Worm (Caenorhabditis elegans) whole organism, L4 larva: Measurements from ENCODE around the gene glrx-3.

ENCODE experiments used
- F37D6.2 ChIP-seq: sonication (generic microtip); optimal IDR thresholded peaks from 2 replicates; lab custom pipeline; 2016; ENCODE audit warnings: mild to moderate bottlenecking, missing genetic modification characterization, missing compliant biosample characterization
- F44E2.7 ChIP-seq: fragments of 200-800 bp; sonication (Bioruptor generic); IDR thresholded peaks from 2 replicates; pipeline ENCODE4 v2.1.2; 2022; ENCODE audit warnings: missing genetic modification characterization, missing compliant biosample characterization
- T26A8.4 ChIP-seq: fragments of 200-800 bp; sonication (Bioruptor generic); IDR thresholded peaks from 2 replicates; pipeline ENCODE4 v1.3.6; 2022; ENCODE audit warnings: missing genetic modification characterization, missing compliant biosample characterization
- ama-1 ChIP-seq: fragments of 150-350 bp; optimal IDR thresholded peaks from 2 replicates; lab custom pipeline; 2014; ENCODE audit warnings: inconsistent platforms, mixed read lengths
- ceh-20 ChIP-seq: fragments of 200-800 bp; sonication (Bioruptor generic); IDR thresholded peaks from 2 replicates; pipeline ENCODE4 v1.3.6; 2022; ENCODE audit warnings: missing genetic modification reagents, missing genetic modification characterization, missing compliant biosample characterization
- ceh-32 ChIP-seq: sonication (generic microtip); optimal IDR thresholded peaks from 2 replicates; lab custom pipeline; 2016; ENCODE audit warnings: mild to moderate bottlenecking, missing genetic modification characterization, missing compliant biosample characterization; ENCODE audit not compliant: poor library complexity
- cey-2 ChIP-seq: sonication (generic microtip); optimal IDR thresholded peaks from 3 replicates; lab custom pipeline; 2017; ENCODE audit warnings: missing genetic modification characterization, mild to moderate bottlenecking, missing compliant biosample characterization, antibody characterized with exemption, borderline replicate concordance; ENCODE audit not compliant: insufficient read depth
- ctbp-1 ChIP-seq: fragments of 200-800 bp; sonication (Bioruptor generic); IDR thresholded peaks from 2 replicates; pipeline ENCODE4 v1.3.6; 2022; ENCODE audit warnings: missing genetic modification reagents, missing genetic modification characterization, missing compliant biosample characterization
- daf-19 ChIP-seq: fragments of 200-800 bp; sonication (Bioruptor generic); conservative IDR thresholded peaks from 2 replicates; pipeline ENCODE4 v1.3.6; 2022; ENCODE audit warnings: missing genetic modification characterization, missing compliant biosample characterization
- dmd-9 ChIP-seq: fragments of 200-800 bp; sonication (Bioruptor generic); IDR thresholded peaks from 2 replicates; pipeline ENCODE4 v1.3.6; 2022; ENCODE audit warnings: missing genetic modification reagents, missing genetic modification characterization, missing compliant biosample characterization
- dpl-1 ChIP-seq: fragments of 150-350 bp; optimal IDR thresholded peaks from 2 replicates; lab custom pipeline; 2014; ENCODE audit warnings: missing biosample characterization, missing genetic modification reagents, missing genetic modification characterization
- duxl-1 ChIP-seq: sonication (generic microtip); optimal IDR thresholded peaks from 2 replicates; lab custom pipeline; 2016; ENCODE audit warnings: mild to moderate bottlenecking, missing genetic modification characterization, moderate library complexity, missing compliant biosample characterization; ENCODE audit not compliant: poor library complexity
- egl-27 ChIP-seq: sonication (generic microtip); optimal IDR thresholded peaks from 3 replicates; lab custom pipeline; 2017; ENCODE audit warnings: missing biosample characterization, missing genetic modification reagents, missing genetic modification characterization
- fkh-10 ChIP-seq: fragments of 150-350 bp; optimal IDR thresholded peaks from 2 replicates; lab custom pipeline; 2014; ENCODE audit warnings: missing biosample characterization, missing genetic modification reagents, missing genetic modification characterization
- hif-1 ChIP-seq, 2 experiments: sonication (generic microtip); optimal IDR thresholded peaks; 2 replicates each; lab custom pipeline; 2016 to 2017; ENCODE audit warnings: missing compliant biosample characterization in 2 of 2, missing genetic modification characterization in 2 of 2, missing genetic modification reagents in 2 of 2, missing genotype in 2 of 2, mild to moderate bottlenecking in 1 of 2
- hlh-11 ChIP-seq: fragments of 200-800 bp; sonication (Bioruptor generic); optimal IDR thresholded peaks from 2 replicates; lab custom pipeline; 2018; ENCODE audit warnings: mild to moderate bottlenecking, missing genetic modification characterization, missing compliant biosample characterization
- hmg-1.1 ChIP-seq: fragments of 200-800 bp; sonication (Bioruptor generic); IDR thresholded peaks from 2 replicates; pipeline ENCODE4 v1.3.6; 2022; ENCODE audit warnings: missing genetic modification reagents, missing genetic modification characterization, missing compliant biosample characterization
- jun-1 ChIP-seq: fragments of 150-350 bp; optimal IDR thresholded peaks from 2 replicates; lab custom pipeline; 2014; ENCODE audit warnings: missing biosample characterization, missing genetic modification reagents, missing genetic modification characterization
- lim-7 ChIP-seq: fragments of 200-800 bp; sonication (Bioruptor generic); IDR thresholded peaks from 2 replicates; pipeline ENCODE4 v1.3.6; 2022; ENCODE audit warnings: missing genetic modification characterization, missing compliant biosample characterization
- lin-1 ChIP-seq: fragments of 200-800 bp; sonication (Bioruptor generic); IDR thresholded peaks from 2 replicates; pipeline ENCODE4 v1.3.6; 2022; ENCODE audit warnings: missing genetic modification reagents, missing genetic modification characterization, missing compliant biosample characterization
- lin-38 ChIP-seq: fragments of 200-800 bp; sonication (Bioruptor generic); IDR thresholded peaks from 2 replicates; pipeline ENCODE4 v1.3.6; 2022; ENCODE audit warnings: missing genetic modification reagents, missing genetic modification characterization, missing compliant biosample characterization
- lin-39 ChIP-seq: fragments of 150-350 bp; optimal IDR thresholded peaks from 2 replicates; lab custom pipeline; 2014; ENCODE audit warnings: missing biosample characterization, missing genetic modification reagents, missing genetic modification characterization
- lir-3 ChIP-seq: sonication (generic microtip); optimal IDR thresholded peaks from 2 replicates; lab custom pipeline; 2016; ENCODE audit warnings: mild to moderate bottlenecking, missing genetic modification characterization, missing compliant biosample characterization
- lsy-2 ChIP-seq, 2 experiments: fragments of 150-350 bp in 1 of 2; sonication (generic microtip) in 1 of 2; optimal IDR thresholded peaks; 2 replicates each; lab custom pipeline; 2014 to 2017; ENCODE audit warnings: missing biosample characterization in 2 of 2, missing genetic modification characterization in 2 of 2
- madf-5 ChIP-seq, 2 experiments: fragments of 200-800 bp; sonication (Bioruptor generic); IDR thresholded peaks; 2 replicates each; pipeline ENCODE4 v1.3.6; 2022; ENCODE audit warnings: missing compliant biosample characterization in 2 of 2, missing genetic modification characterization in 2 of 2
- mdl-1 ChIP-seq, 2 experiments: fragments of 150-350 bp in 1 of 2; sonication (generic microtip) in 1 of 2; optimal IDR thresholded peaks; 2 replicates each; lab custom pipeline; 2014 to 2017; ENCODE audit warnings: missing biosample characterization in 2 of 2, missing genetic modification characterization in 2 of 2
- mes-2 ChIP-seq: sonication (generic microtip); optimal IDR thresholded peaks from 2 replicates; lab custom pipeline; 2016; ENCODE audit warnings: missing genotype, mild to moderate bottlenecking, missing genetic modification characterization, missing compliant biosample characterization; ENCODE audit not compliant: poor library complexity, severe bottlenecking
- mxl-2 ChIP-seq: fragments of 200-800 bp; sonication (Bioruptor generic); conservative IDR thresholded peaks from 2 replicates; pipeline ENCODE4 v1.3.6; 2022; ENCODE audit warnings: missing genetic modification reagents, missing genetic modification characterization, missing compliant biosample characterization
- mxl-3 ChIP-seq: fragments of 200-800 bp; sonication (Bioruptor generic); optimal IDR thresholded peaks from 2 replicates; lab custom pipeline; 2018; ENCODE audit warnings: mild to moderate bottlenecking, missing genetic modification characterization, missing compliant biosample characterization
- nhr-10 ChIP-seq: fragments of 150-350 bp; optimal IDR thresholded peaks from 2 replicates; lab custom pipeline; 2014; ENCODE audit warnings: missing biosample characterization, missing genetic modification characterization
- nhr-102 ChIP-seq: sonication (generic microtip); optimal IDR thresholded peaks from 2 replicates; lab custom pipeline; 2016; ENCODE audit warnings: mild to moderate bottlenecking, missing genetic modification characterization, moderate library complexity, missing compliant biosample characterization
- nhr-11 ChIP-seq: fragments of 150-350 bp; optimal IDR thresholded peaks from 2 replicates; lab custom pipeline; 2014; ENCODE audit warnings: missing biosample characterization, missing genetic modification characterization
- nhr-111 ChIP-seq: fragments of 200-800 bp; sonication (Bioruptor generic); optimal IDR thresholded peaks from 2 replicates; lab custom pipeline; 2018; ENCODE audit warnings: mild to moderate bottlenecking, missing genetic modification characterization, missing compliant biosample characterization
- nhr-237 ChIP-seq: sonication (generic microtip); optimal IDR thresholded peaks from 2 replicates; lab custom pipeline; 2017; ENCODE audit warnings: missing biosample characterization, missing genetic modification characterization
- nhr-25 ChIP-seq: sonication (generic microtip); optimal IDR thresholded peaks from 2 replicates; lab custom pipeline; 2017; ENCODE audit warnings: missing genetic modification characterization, mild to moderate bottlenecking, missing compliant biosample characterization, antibody characterized with exemption, moderate library complexity, borderline replicate concordance; ENCODE audit not compliant: insufficient read depth
- nhr-28 ChIP-seq: fragments of 150-350 bp; optimal IDR thresholded peaks from 2 replicates; lab custom pipeline; 2014; ENCODE audit warnings: missing biosample characterization, missing genetic modification characterization
- nhr-41 ChIP-seq: fragments of 200-800 bp; sonication (Bioruptor generic); IDR thresholded peaks from 2 replicates; pipeline ENCODE4 v1.3.6; 2022; ENCODE audit warnings: missing genetic modification reagents, missing genetic modification characterization, missing compliant biosample characterization
- nhr-42 ChIP-seq: fragments of 200-800 bp; sonication (Bioruptor generic); IDR thresholded peaks from 2 replicates; pipeline ENCODE4 v1.3.6; 2022; ENCODE audit warnings: missing genetic modification characterization, missing compliant biosample characterization
- nhr-48 ChIP-seq: sonication (generic microtip); optimal IDR thresholded peaks from 2 replicates; lab custom pipeline; 2016; ENCODE audit warnings: mild to moderate bottlenecking, missing genetic modification characterization, missing compliant biosample characterization
- nhr-6 ChIP-seq: fragments of 150-350 bp; optimal IDR thresholded peaks from 2 replicates; lab custom pipeline; 2014; ENCODE audit warnings: missing biosample characterization, missing genetic modification characterization
- saeg-2 ChIP-seq: fragments of 200-800 bp; sonication (Bioruptor generic); IDR thresholded peaks from 2 replicates; pipeline ENCODE4 v1.3.6; 2022; ENCODE audit warnings: missing genetic modification reagents, missing genetic modification characterization, missing compliant biosample characterization
- set-16 ChIP-seq: fragments of 200-800 bp; sonication (Bioruptor generic); IDR thresholded peaks from 2 replicates; pipeline ENCODE4 v1.3.6; 2022; ENCODE audit warnings: missing genetic modification reagents, missing genetic modification characterization, missing compliant biosample characterization
- snpc-4 ChIP-seq: fragments of 150-350 bp; optimal IDR thresholded peaks from 2 replicates; lab custom pipeline; 2014; ENCODE audit warnings: missing biosample characterization, missing genetic modification characterization
- spr-3 ChIP-seq: fragments of 200-800 bp; sonication (Bioruptor generic); optimal IDR thresholded peaks from 2 replicates; lab custom pipeline; 2018; ENCODE audit warnings: mild to moderate bottlenecking, missing genetic modification characterization, missing compliant biosample characterization
- zag-1 ChIP-seq: fragments of 150-350 bp; optimal IDR thresholded peaks from 2 replicates; lab custom pipeline; 2014; ENCODE audit warnings: missing biosample characterization, missing genetic modification characterization
- zfp-3 ChIP-seq: fragments of 200-800 bp; sonication (Bioruptor generic); conservative IDR thresholded peaks from 2 replicates; pipeline ENCODE4 v1.3.6; 2022; ENCODE audit warnings: missing genetic modification reagents, missing genetic modification characterization, missing compliant biosample characterization
- zip-11 ChIP-seq: fragments of 200-800 bp; sonication (Bioruptor generic); IDR thresholded peaks from 2 replicates; pipeline ENCODE4 v1.3.6; 2022; ENCODE audit warnings: missing genetic modification characterization, missing compliant biosample characterization
- zip-2 ChIP-seq: fragments of 150-350 bp; optimal IDR thresholded peaks from 2 replicates; lab custom pipeline; 2014; ENCODE audit warnings: missing biosample characterization, missing genetic modification characterization
- ztf-11 ChIP-seq: fragments of 150-350 bp; optimal IDR thresholded peaks from 2 replicates; lab custom pipeline; 2014; ENCODE audit warnings: missing biosample characterization, missing genetic modification characterization

glrx-3 gene

ce11 chrV:4356047-4356612, 15.0 kb upstream of the glrx-3 start:
- TF ChIP-seq mxl-2 (GFP tag; lab: Robert Waterston, UW) (no peak), duxl-1 (tag; lab: Kevin White, UChicago) (no peak), F37D6.2 (no peak), zag-1 (no peak), nhr-237 (tag; lab: Kevin White, UChicago) (no peak), fkh-10 (GFP tag; lab: Kevin White, UChicago) (no peak), zip-11 (GFP tag; lab: Robert Waterston, UW) (no peak), saeg-2 (GFP tag; lab: Robert Waterston, UW) (no peak), T26A8.4 (GFP tag; lab: Robert Waterston, UW) (no peak), jun-1 (tag; lab: Kevin White, UChicago) (no peak), mes-2 (tag; lab: Kevin White, UChicago) (no peak), ceh-32 (tag; lab: Kevin White, UChicago) (no peak), mxl-3 (GFP tag; lab: Kevin White, UChicago) (no peak), snpc-4 (tag; lab: Kevin White, UChicago) (no peak), F44E2.7 (GFP tag; lab: Robert Waterston, UW) (no peak), set-16 (GFP tag; lab: Robert Waterston, UW) (no peak), hif-1 (tag; optimal IDR thresholded peaks at IDR 0.05; lab: Kevin White, UChicago) (no peak)

- TF ChIP-seq dpl-1 (peak; percentile 93), nhr-25 (no peak), zag-1 (no peak), lin-38 (peak; percentile 68), nhr-111 (GFP tag; lab: Kevin White, UChicago) (no peak), ctbp-1 (GFP tag; lab: Robert Waterston, UW) (no peak), lim-7 (GFP tag; lab: Robert Waterston, UW) (no peak), daf-19 (GFP tag; lab: Robert Waterston, UW) (no peak), ceh-20 (GFP tag; lab: Robert Waterston, UW) (no peak), madf-5 (GFP tag; IDR thresholded peaks at IDR 0.05; lab: Robert Waterston, UW) (no peak), lsy-2 (tag; optimal IDR thresholded peaks at IDR 0.05; lab: Kevin White, UChicago) (peak in 1 of 2 experiments; percentile 78), nhr-41 (GFP tag; lab: Robert Waterston, UW) (no peak), nhr-10 (tag; lab: Kevin White, UChicago) (no peak), nhr-42 (GFP tag; lab: Robert Waterston, UW) (no peak), mdl-1 (tag; optimal IDR thresholded peaks at IDR 0.05; lab: Kevin White, UChicago) (no peak), lir-3 (tag; lab: Kevin White, UChicago) (no peak), mes-2 (tag; lab: Kevin White, UChicago) (peak; percentile 79), hlh-11 (tag; lab: Kevin White, UChicago) (peak; percentile 42), nhr-102 (tag; lab: Kevin White, UChicago) (no peak), nhr-6 (peak; percentile 70), nhr-28 (peak; percentile 23), ztf-11 (tag; lab: Kevin White, UChicago) (no peak), egl-27 (no peak), zfp-3 (GFP tag; lab: Robert Waterston, UW) (no peak), nhr-11 (tag; lab: Kevin White, UChicago) (peak; percentile 14), lin-39 (no peak), ama-1 (lab: Kevin White, UChicago) (peak; percentile 31), dmd-9 (no peak), lin-1 (GFP tag; lab: Robert Waterston, UW) (no peak), zip-2 (tag; lab: Kevin White, UChicago) (peak; percentile 8), snpc-4 (tag; lab: Kevin White, UChicago) (no peak), nhr-48 (tag; lab: Kevin White, UChicago) (no peak), hmg-1.1 (GFP tag; lab: Robert Waterston, UW) (peak; percentile 39; the same call in 1 of the 2 replicates), spr-3 (no peak), cey-2 (tag; lab: Kevin White, UChicago) (no peak)
Measured at ce11 chrV:4346799-4347198, 5.7 kb upstream of the glrx-3 start, which contains the start of gene mcm-7. Gene mcm-7 (plus strand): TSS chrV:4347166.
